Worm (Caenorhabditis elegans) whole organism, L2 larva: ENCODE results near the gene C04G6.4.

Source experiments
- F13H6.1 ChIP-seq: sonication (generic microtip); optimal IDR thresholded peaks from 2 replicates; lab custom pipeline; 2016; ENCODE audit warnings: missing genetic modification characterization, missing compliant biosample characterization
- aly-2 ChIP-seq: fragments of 150-350 bp; optimal IDR thresholded peaks from 2 replicates; lab custom pipeline; 2014; ENCODE audit warnings: missing biosample characterization, missing genetic modification characterization
- ama-1 ChIP-seq: fragments of 150-350 bp; optimal IDR thresholded peaks from 2 replicates; lab custom pipeline; 2018; ENCODE audit warnings: inconsistent platforms
- blmp-1 ChIP-seq: sonication (generic microtip); optimal IDR thresholded peaks from 2 replicates; lab custom pipeline; 2017; ENCODE audit warnings: missing genetic modification characterization, mild to moderate bottlenecking, missing compliant biosample characterization, antibody characterized with exemption, moderate library complexity; ENCODE audit not compliant: insufficient read depth
- egl-27 ChIP-seq: sonication (generic microtip); optimal IDR thresholded peaks from 3 replicates; lab custom pipeline; 2017; ENCODE audit warnings: missing biosample characterization, missing genetic modification reagents, missing genetic modification characterization
- elt-3 ChIP-seq: sonication (generic microtip); optimal IDR thresholded peaks from 2 replicates; lab custom pipeline; 2017; ENCODE audit warnings: missing biosample characterization, missing genetic modification characterization
- fos-1 ChIP-seq: fragments of 150-350 bp; optimal IDR thresholded peaks from 2 replicates; lab custom pipeline; 2014; ENCODE audit warnings: missing biosample characterization, missing genetic modification characterization
- mdl-1 ChIP-seq, 2 experiments: fragments of 150-350 bp in 1 of 2; sonication (generic microtip) in 1 of 2; optimal IDR thresholded peaks; 2 replicates each; lab custom pipeline; 2017; ENCODE audit warnings: missing biosample characterization in 2 of 2, missing genetic modification characterization in 2 of 2
- nhr-237 ChIP-seq: fragments of 150-350 bp; optimal IDR thresholded peaks from 2 replicates; lab custom pipeline; 2014; ENCODE audit warnings: missing biosample characterization, missing genetic modification characterization
- nhr-6 ChIP-seq: fragments of 150-350 bp; optimal IDR thresholded peaks from 2 replicates; lab custom pipeline; 2014; ENCODE audit warnings: missing biosample characterization, missing genetic modification characterization
- skn-1 ChIP-seq: sonication (generic microtip); optimal IDR thresholded peaks from 2 replicates; lab custom pipeline; 2017; ENCODE audit warnings: missing biosample characterization, missing genetic modification characterization
- sma-3 ChIP-seq: sonication (generic microtip); optimal IDR thresholded peaks from 2 replicates; lab custom pipeline; 2016; ENCODE audit warnings: missing genetic modification reagents, missing genetic modification characterization, missing compliant biosample characterization
- sma-9 ChIP-seq, 2 experiments: fragments of 150-350 bp in 1 of 2; sonication (generic microtip) in 1 of 2; optimal IDR thresholded peaks; 2 replicates each; lab custom pipeline; 2014 to 2016; ENCODE audit warnings: missing genetic modification characterization in 2 of 2, mild to moderate bottlenecking in 1 of 2, missing biosample characterization in 1 of 2, missing compliant biosample characterization in 1 of 2, missing genetic modification reagents in 1 of 2, moderate library complexity in 1 of 2
- ztf-1 ChIP-seq: fragments of 200-800 bp; sonication (Bioruptor generic); conservative IDR thresholded peaks from 2 replicates; pipeline ENCODE4 v1.3.6; 2022; ENCODE audit warnings: missing genetic modification characterization, missing compliant biosample characterization
- ztf-11 ChIP-seq: sonication (generic microtip); optimal IDR thresholded peaks from 2 replicates; lab custom pipeline; 2017; ENCODE audit warnings: missing biosample characterization, missing genetic modification characterization
- ztf-4 ChIP-seq: fragments of 150-350 bp; optimal IDR thresholded peaks from 2 replicates; lab custom pipeline; 2014; ENCODE audit warnings: missing biosample characterization, missing genetic modification characterization

The C04G6.4 gene

DNA sequence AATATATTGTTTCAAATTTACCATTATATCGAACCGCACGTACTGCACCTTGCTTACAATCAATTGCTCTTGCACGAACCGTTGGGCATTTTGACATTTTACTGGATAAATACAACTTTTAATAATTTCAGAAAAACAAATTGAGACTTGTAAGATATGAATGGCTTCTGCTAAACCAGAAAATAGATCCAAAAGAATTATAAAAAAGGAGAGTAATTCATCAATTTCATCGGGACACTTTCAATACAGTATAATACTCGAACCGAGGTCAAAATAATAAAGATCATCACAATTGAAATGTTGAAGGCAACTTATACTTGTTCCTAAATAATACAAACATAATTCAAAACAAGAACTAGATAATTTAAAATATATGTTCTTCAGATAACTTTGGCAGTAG lies 51.6 kb downstream of the C04G6.4 start, which contains the start of gene wdr-83:
wdr-83 (minus strand) TSS at position 101 of the 400 bp plus-strand sequence.
- TF ChIP-seq blmp-1 (tag; lab: Kevin White, UChicago) (no peak), elt-3 (tag; lab: Kevin White, UChicago) (no peak), ztf-1 (no peak), ama-1 (lab: Kevin White, UChicago) (no peak), nhr-237 (no peak), ztf-4 (tag; lab: Kevin White, UChicago) (no peak), sma-3 (GFP tag; lab: Kevin White, UChicago) (no peak), F13H6.1 (tag; lab: Kevin White, UChicago) (no peak), nhr-6 (tag; lab: Kevin White, UChicago) (no peak), egl-27 (tag; lab: Kevin White, UChicago) (no peak), skn-1 (no peak), sma-9 (GFP tag; optimal IDR thresholded peaks at IDR 0.05; lab: Kevin White, UChicago) (no peak), sma-9 (tag; optimal IDR thresholded peaks at IDR 0.05; lab: Kevin White, UChicago) (no peak), ztf-11 (tag; lab: Kevin White, UChicago) (no peak), mdl-1 (tag; optimal IDR thresholded peaks at IDR 0.05; lab: Kevin White, UChicago) (no peak), fos-1 (tag; lab: Kevin White, UChicago) (no peak), aly-2 (tag; lab: Kevin White, UChicago) (no peak)
